Worm (Caenorhabditis elegans) whole organism, L2 larva: ENCODE results near the gene pudl-2.

Source experiments
- F13H6.1 ChIP-seq: sonication (generic microtip); optimal IDR thresholded peaks from 2 replicates; lab custom pipeline; 2016; ENCODE audit warnings: missing genetic modification characterization, missing compliant biosample characterization
- Y55F3AM.14 ChIP-seq: fragments of 200-800 bp; sonication (Bioruptor generic); optimal IDR thresholded peaks from 2 replicates; lab custom pipeline; 2018; ENCODE audit warnings: mild to moderate bottlenecking, missing genetic modification characterization, missing compliant biosample characterization
- aly-2 ChIP-seq: fragments of 150-350 bp; optimal IDR thresholded peaks from 2 replicates; lab custom pipeline; 2014; ENCODE audit warnings: missing biosample characterization, missing genetic modification characterization
- ama-1 ChIP-seq: fragments of 150-350 bp; optimal IDR thresholded peaks from 2 replicates; lab custom pipeline; 2018; ENCODE audit warnings: inconsistent platforms
- blmp-1 ChIP-seq: sonication (generic microtip); optimal IDR thresholded peaks from 2 replicates; lab custom pipeline; 2017; ENCODE audit warnings: missing genetic modification characterization, mild to moderate bottlenecking, missing compliant biosample characterization, antibody characterized with exemption, moderate library complexity; ENCODE audit not compliant: insufficient read depth
- ceh-82 ChIP-seq: fragments of 150-350 bp; optimal IDR thresholded peaks from 2 replicates; lab custom pipeline; 2014; ENCODE audit warnings: missing biosample characterization, missing genetic modification characterization
- crh-2 ChIP-seq: sonication (generic microtip); optimal IDR thresholded peaks from 2 replicates; lab custom pipeline; 2017; ENCODE audit warnings: missing biosample characterization, missing genetic modification characterization
- dmd-4 ChIP-seq: sonication (generic microtip); optimal IDR thresholded peaks from 2 replicates; lab custom pipeline; 2017; ENCODE audit warnings: missing biosample characterization, missing genetic modification characterization
- egl-27 ChIP-seq: sonication (generic microtip); optimal IDR thresholded peaks from 3 replicates; lab custom pipeline; 2017; ENCODE audit warnings: missing biosample characterization, missing genetic modification reagents, missing genetic modification characterization
- elt-1 ChIP-seq: fragments of 150-350 bp; optimal IDR thresholded peaks from 2 replicates; lab custom pipeline; 2014; ENCODE audit warnings: missing biosample characterization, missing genetic modification characterization
- elt-3 ChIP-seq: sonication (generic microtip); optimal IDR thresholded peaks from 2 replicates; lab custom pipeline; 2017; ENCODE audit warnings: missing biosample characterization, missing genetic modification characterization
- fos-1 ChIP-seq: fragments of 150-350 bp; optimal IDR thresholded peaks from 2 replicates; lab custom pipeline; 2014; ENCODE audit warnings: missing biosample characterization, missing genetic modification characterization
- gmeb-1 ChIP-seq: fragments of 150-350 bp; optimal IDR thresholded peaks from 2 replicates; lab custom pipeline; 2014; ENCODE audit warnings: missing biosample characterization, missing genetic modification characterization
- lin-11 ChIP-seq: fragments of 150-350 bp; sonication (generic microtip); optimal IDR thresholded peaks from 2 replicates; lab custom pipeline; 2014; ENCODE audit warnings: missing biosample characterization, missing genetic modification characterization, inconsistent platforms, mixed read lengths
- lin-13 ChIP-seq: fragments of 150-350 bp; optimal IDR thresholded peaks from 2 replicates; lab custom pipeline; 2014; ENCODE audit warnings: missing biosample characterization, missing genetic modification reagents, missing genetic modification characterization
- lin-39 ChIP-seq: fragments of 150-350 bp; optimal IDR thresholded peaks from 2 replicates; lab custom pipeline; 2014; ENCODE audit warnings: missing biosample characterization, missing genetic modification reagents, missing genetic modification characterization
- lsy-2 ChIP-seq, 2 experiments: fragments of 150-350 bp in 1 of 2; sonication (generic microtip) in 1 of 2; optimal IDR thresholded peaks; 2 replicates each; lab custom pipeline; 2014 to 2017; ENCODE audit warnings: missing biosample characterization in 2 of 2, missing genetic modification characterization in 2 of 2
- mbf-1 ChIP-seq: sonication (generic microtip); optimal IDR thresholded peaks from 2 replicates; lab custom pipeline; 2017; ENCODE audit warnings: missing biosample characterization, missing genetic modification characterization
- mdl-1 ChIP-seq, 2 experiments: fragments of 150-350 bp in 1 of 2; sonication (generic microtip) in 1 of 2; optimal IDR thresholded peaks; 2 replicates each; lab custom pipeline; 2017; ENCODE audit warnings: missing biosample characterization in 2 of 2, missing genetic modification characterization in 2 of 2
- nhr-11 ChIP-seq: fragments of 150-350 bp; optimal IDR thresholded peaks from 2 replicates; lab custom pipeline; 2014; ENCODE audit warnings: missing biosample characterization, missing genetic modification characterization
- nhr-12 ChIP-seq: fragments of 150-350 bp; optimal IDR thresholded peaks from 2 replicates; lab custom pipeline; 2014; ENCODE audit warnings: missing biosample characterization, missing genetic modification characterization
- nhr-129 ChIP-seq: fragments of 150-350 bp; optimal IDR thresholded peaks from 2 replicates; lab custom pipeline; 2014; ENCODE audit warnings: missing biosample characterization, missing genetic modification characterization
- nhr-23 ChIP-seq: fragments of 150-350 bp; optimal IDR thresholded peaks from 2 replicates; lab custom pipeline; 2014; ENCODE audit warnings: missing biosample characterization, missing genetic modification reagents, missing genetic modification characterization
- nhr-25 ChIP-seq: fragments of 150-350 bp; sonication (generic microtip); optimal IDR thresholded peaks from 3 replicates; lab custom pipeline; 2014; ENCODE audit warnings: missing biosample characterization, missing genetic modification characterization
- peb-1 ChIP-seq: fragments of 150-350 bp; optimal IDR thresholded peaks from 2 replicates; lab custom pipeline; 2014; ENCODE audit warnings: missing biosample characterization, missing genetic modification characterization
- sem-4 ChIP-seq: fragments of 150-350 bp; optimal IDR thresholded peaks from 2 replicates; lab custom pipeline; 2014; ENCODE audit warnings: missing biosample characterization, missing genetic modification reagents, missing genetic modification characterization
- skn-1 ChIP-seq: sonication (generic microtip); optimal IDR thresholded peaks from 2 replicates; lab custom pipeline; 2017; ENCODE audit warnings: missing biosample characterization, missing genetic modification characterization
- sma-3 ChIP-seq: sonication (generic microtip); optimal IDR thresholded peaks from 2 replicates; lab custom pipeline; 2016; ENCODE audit warnings: missing genetic modification reagents, missing genetic modification characterization, missing compliant biosample characterization
- sma-9 ChIP-seq, 2 experiments: fragments of 150-350 bp in 1 of 2; sonication (generic microtip) in 1 of 2; optimal IDR thresholded peaks; 2 replicates each; lab custom pipeline; 2014 to 2016; ENCODE audit warnings: missing genetic modification characterization in 2 of 2, mild to moderate bottlenecking in 1 of 2, missing biosample characterization in 1 of 2, missing compliant biosample characterization in 1 of 2, missing genetic modification reagents in 1 of 2, moderate library complexity in 1 of 2
- unc-39 ChIP-seq: fragments of 150-350 bp; optimal IDR thresholded peaks from 2 replicates; lab custom pipeline; 2014; ENCODE audit warnings: missing biosample characterization, missing genetic modification characterization
- unc-55 ChIP-seq: fragments of 150-350 bp; sonication (generic microtip); optimal IDR thresholded peaks from 3 replicates; lab custom pipeline; 2014; ENCODE audit warnings: missing biosample characterization, missing genetic modification reagents, missing genetic modification characterization
- unc-62 ChIP-seq: fragments of 150-350 bp; optimal IDR thresholded peaks from 2 replicates; lab custom pipeline; 2014; ENCODE audit warnings: missing biosample characterization, missing genetic modification reagents, missing genetic modification characterization
- zag-1 ChIP-seq: fragments of 150-350 bp; optimal IDR thresholded peaks from 2 replicates; lab custom pipeline; 2014; ENCODE audit warnings: missing biosample characterization, missing genetic modification characterization
- ztf-4 ChIP-seq: fragments of 150-350 bp; optimal IDR thresholded peaks from 2 replicates; lab custom pipeline; 2014; ENCODE audit warnings: missing biosample characterization, missing genetic modification characterization

pudl-2 gene

DNA sequence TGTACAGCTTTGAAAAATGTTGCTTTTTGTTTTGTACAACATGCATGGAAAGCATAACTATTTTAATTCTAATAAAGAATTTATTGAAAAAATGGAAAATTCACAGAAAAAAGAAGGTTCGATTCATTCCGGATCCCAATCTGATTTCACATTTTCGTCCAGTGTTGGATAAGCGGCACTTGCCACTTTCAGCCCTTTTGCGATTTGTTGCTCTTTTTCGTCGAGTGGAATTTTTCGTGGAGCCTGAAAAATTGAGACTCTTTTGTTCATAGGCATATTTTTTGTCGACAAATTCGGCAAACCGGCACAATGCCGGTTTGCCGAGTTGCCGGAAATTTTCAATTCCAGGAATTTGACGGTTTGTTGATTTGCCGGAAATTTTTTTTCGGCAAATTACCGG lies 17.0 kb downstream of the pudl-2 start:
- no peak for TF ChIP-seq nhr-11
- TF ChIP-seq elt-3 (tag; lab: Kevin White, UChicago) = no peak
- no peak for TF ChIP-seq unc-62 (GFP tag; lab: Kevin White, UChicago)
- no peak for TF ChIP-seq zag-1 (tag; lab: Kevin White, UChicago)
- no peak for TF ChIP-seq F13H6.1 (tag; lab: Kevin White, UChicago)
- TF ChIP-seq Y55F3AM.14 (GFP tag; lab: Kevin White, UChicago) = no peak
- TF ChIP-seq lin-39 (tag; lab: Kevin White, UChicago) = no peak
- TF ChIP-seq elt-1 = no peak
- TF ChIP-seq sma-3 = no peak
- TF ChIP-seq nhr-129 (tag; lab: Kevin White, UChicago) = no peak
- TF ChIP-seq ceh-82 = no peak
- no peak for TF ChIP-seq ztf-4
- TF ChIP-seq peb-1 (tag; lab: Kevin White, UChicago) = no peak
- TF ChIP-seq blmp-1 = no peak
- no peak for TF ChIP-seq nhr-23
- no peak for TF ChIP-seq skn-1 (tag; lab: Kevin White, UChicago)
- no peak for TF ChIP-seq ama-1 (lab: Kevin White, UChicago)

DNA sequence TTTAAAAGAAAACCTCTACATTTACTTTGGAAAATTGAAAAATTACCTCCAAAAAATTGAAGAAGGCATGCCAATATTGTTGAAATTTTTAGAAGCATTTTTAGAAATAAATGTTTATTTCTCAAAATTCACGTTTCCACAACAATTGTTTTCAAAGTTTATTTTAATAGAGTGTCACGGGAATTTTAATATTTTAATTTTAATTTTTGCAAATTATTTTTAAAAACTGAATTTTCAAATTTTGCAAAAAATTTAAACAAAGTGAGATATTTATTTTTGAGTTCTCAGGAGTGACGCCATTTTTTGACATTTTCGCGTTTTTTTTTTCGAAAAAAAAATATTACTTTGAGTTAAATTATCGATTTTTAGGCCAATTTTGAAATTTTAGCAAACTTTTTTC lies 18.5 kb downstream of the pudl-2 start, which contains the start of gene Y54G2A.49:
Gene Y54G2A.49 (minus strand): TSS at position 101 of the 400 bp plus-strand sequence.
- TF ChIP-seq elt-1 (no peak), nhr-25 (tag; lab: Kevin White, UChicago) (no peak), unc-39 (tag; lab: Kevin White, UChicago) (no peak), lin-13 (no peak), peb-1 (tag; lab: Kevin White, UChicago) (no peak), unc-55 (GFP tag; lab: Kevin White, UChicago) (no peak), mdl-1 (tag; optimal IDR thresholded peaks at IDR 0.05; lab: Kevin White, UChicago) (no peak), elt-3 (tag; lab: Kevin White, UChicago) (no peak), dmd-4 (no peak), sma-9 (GFP tag; optimal IDR thresholded peaks at IDR 0.05; lab: Kevin White, UChicago) (no peak), sma-9 (tag; optimal IDR thresholded peaks at IDR 0.05; lab: Kevin White, UChicago) (no peak), sem-4 (tag; lab: Kevin White, UChicago) (no peak), mbf-1 (no peak)

DNA sequence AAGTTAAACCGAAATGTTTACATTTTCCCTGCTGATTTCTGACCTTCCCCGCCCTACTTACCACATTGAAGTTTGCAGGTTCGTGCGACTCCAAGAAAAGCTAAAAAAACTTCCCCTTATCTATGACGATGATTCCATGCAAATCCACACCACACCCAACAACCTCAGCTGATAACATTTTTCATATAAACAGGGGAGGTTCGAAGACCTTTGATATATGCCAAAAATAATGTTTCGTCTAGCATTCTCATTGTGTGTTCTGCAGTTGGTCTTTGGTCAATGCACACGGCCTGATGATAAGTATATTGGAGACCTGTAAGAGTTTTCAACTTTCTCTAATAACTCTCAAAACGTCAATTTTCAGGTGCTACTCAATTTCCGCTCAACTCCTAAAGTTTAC lies 19.5 kb downstream of the pudl-2 start:
- TF ChIP-seq lin-11 (no peak), unc-39 (tag; lab: Kevin White, UChicago) (no peak), aly-2 (tag; lab: Kevin White, UChicago) (no peak), crh-2 (tag; lab: Kevin White, UChicago) (no peak), fos-1 (tag; lab: Kevin White, UChicago) (peak; percentile 8)

DNA sequence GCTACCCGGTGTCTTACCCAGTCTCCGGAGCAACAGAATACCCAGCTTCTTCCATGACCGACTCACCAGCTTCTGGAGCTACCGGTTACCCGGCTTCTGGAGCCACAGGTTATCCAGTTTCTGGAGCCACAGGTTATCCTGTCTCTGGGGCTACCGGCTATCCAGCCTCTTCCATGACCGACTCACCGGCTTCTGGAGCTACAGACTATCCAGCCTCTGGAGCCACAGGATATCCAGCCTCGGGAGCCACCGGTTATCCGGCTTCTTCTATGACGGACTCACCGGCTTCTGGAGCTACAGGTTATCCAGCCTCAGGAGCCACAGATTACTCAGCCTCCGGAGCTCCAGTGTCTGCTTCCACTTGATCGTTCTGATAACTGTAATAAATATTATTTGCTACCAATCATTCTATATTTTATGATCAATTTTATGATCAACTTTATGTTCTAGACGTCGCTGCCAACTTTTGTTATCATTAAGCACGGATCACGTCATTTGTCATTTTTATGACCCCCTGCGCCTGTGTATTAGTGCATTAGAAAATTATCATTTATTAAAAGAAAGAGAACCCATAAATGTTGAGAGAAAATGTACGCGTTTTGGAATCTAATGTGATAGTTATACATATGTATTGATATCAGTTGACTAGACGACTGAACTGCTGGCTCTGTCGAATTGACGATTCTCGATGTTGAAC lies 20.6 kb downstream of the pudl-2 start:
- no peak for TF ChIP-seq unc-62 (GFP tag; lab: Kevin White, UChicago)
- TF ChIP-seq lsy-2 (tag; optimal IDR thresholded peaks at IDR 0.05; lab: Kevin White, UChicago) = no peak
- peak; percentile 78 for TF ChIP-seq sma-9 (GFP tag; optimal IDR thresholded peaks at IDR 0.05; lab: Kevin White, UChicago)
- TF ChIP-seq sma-9 (tag; optimal IDR thresholded peaks at IDR 0.05; lab: Kevin White, UChicago) = no peak
- peak; percentile 70 for TF ChIP-seq fos-1 (tag; lab: Kevin White, UChicago)
- TF ChIP-seq egl-27 (tag; lab: Kevin White, UChicago) = no peak
- TF ChIP-seq gmeb-1 = peak; percentile 3
- TF ChIP-seq crh-2 (tag; lab: Kevin White, UChicago) = peak; percentile 60
- TF ChIP-seq, all 48 proteins: peak for 4

DNA sequence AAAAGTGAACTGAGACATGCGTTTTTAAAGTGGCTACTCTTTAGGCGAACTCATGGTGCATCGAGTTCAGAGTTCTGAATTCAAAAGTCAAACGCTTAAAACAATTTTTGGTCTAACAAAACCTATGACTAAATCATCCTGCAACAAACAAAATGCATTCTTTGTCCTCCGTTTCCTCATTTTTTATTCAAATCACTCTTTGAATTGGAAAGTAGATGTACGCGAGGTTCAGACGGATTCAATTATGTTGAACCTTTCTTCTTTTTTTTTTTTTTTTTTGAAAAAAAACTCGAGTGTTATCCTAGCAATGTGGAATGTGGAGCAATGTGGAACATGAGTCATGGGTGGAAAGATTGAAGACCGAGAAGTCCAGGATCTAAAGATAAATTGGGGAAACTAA lies 24.1 kb downstream of the pudl-2 start:
- TF ChIP-seq mbf-1 (no peak), elt-3 (tag; lab: Kevin White, UChicago) (no peak), nhr-12 (no peak)
